Worm (Caenorhabditis elegans) whole organism, dauer: ENCODE data around the gene cal-1.

ENCODE experiments used
- unc-62 ChIP-seq: sonication (generic microtip); optimal IDR thresholded peaks from 2 replicates; lab custom pipeline; 2017; ENCODE audit warnings: missing biosample characterization, missing genetic modification reagents, missing genetic modification characterization

cal-1 gene

ce11 chrV:12517757-12518156, 709 bp upstream of the cal-1 start:
- no peak for TF ChIP-seq unc-62 (GFP tag; lab: Kevin White, UChicago)

- TF ChIP-seq unc-62 (GFP tag; lab: Kevin White, UChicago), result no peak
Measured at ce11 chrV:12513900-12514299, 3.1 kb downstream of the cal-1 start.

ce11 chrV:12512773-12513172, 4.3 kb downstream of the cal-1 start, which contains the start of the genes T28H10.2 and lgmn-1:
Gene T28H10.2, minus strand, starts transcription at chrV:12512949.
Gene lgmn-1, plus strand, starts transcription at chrV:12513056.
- no peak for TF ChIP-seq unc-62 (GFP tag; lab: Kevin White, UChicago)

- no peak for TF ChIP-seq unc-62 (GFP tag; lab: Kevin White, UChicago)
Measured at ce11 chrV:12511946-12512345, 5.1 kb downstream of the cal-1 start.

ce11 chrV:12506185-12506584, 10.9 kb downstream of the cal-1 start, which contains the start of gene nlp-46:
Gene nlp-46, minus strand, starts transcription at chrV:12506285.
- no peak for TF ChIP-seq unc-62 (GFP tag; lab: Kevin White, UChicago)

ce11 chrV:12505730-12506129, 11.3 kb downstream of the cal-1 start:
- no peak for TF ChIP-seq unc-62 (GFP tag; lab: Kevin White, UChicago)

ce11 chrV:12503494-12503893, 13.6 kb downstream of the cal-1 start, which contains the start of gene T28H10.1:
Gene T28H10.1, plus strand, starts transcription at chrV:12503794.
- no peak for TF ChIP-seq unc-62 (GFP tag; lab: Kevin White, UChicago)

ce11 chrV:12497725-12498263, 19.3 kb downstream of the cal-1 start, which contains the start of the genes W04D2.4 and rbm-25:
Gene W04D2.4, minus strand, starts transcription at chrV:12497755.
Gene rbm-25, plus strand, starts transcription at chrV:12498213.
- no peak for TF ChIP-seq unc-62 (GFP tag; lab: Kevin White, UChicago)

ce11 chrV:12494522-12494921, 22.5 kb downstream of the cal-1 start, which contains the start of gene mrps-11:
Gene mrps-11, minus strand, starts transcription at chrV:12494622.
- TF ChIP-seq unc-62 (GFP tag; lab: Kevin White, UChicago), result no peak

ce11 chrV:12491070-12491643, 25.9 kb downstream of the cal-1 start:
- TF ChIP-seq unc-62 (GFP tag; lab: Kevin White, UChicago), result no peak

- no peak for TF ChIP-seq unc-62 (GFP tag; lab: Kevin White, UChicago)
Measured at ce11 chrV:12488002-12488401, 29.0 kb downstream of the cal-1 start.

- TF ChIP-seq unc-62 (GFP tag; lab: Kevin White, UChicago), result no peak
Measured at ce11 chrV:12486934-12487333, 30.1 kb downstream of the cal-1 start, which contains the start of gene inx-11. Gene inx-11, plus strand, starts transcription at chrV:12487234.

ce11 chrV:12484585-12484984, 32.5 kb downstream of the cal-1 start, which contains the start of gene srt-39:
Gene srt-39, plus strand, starts transcription at chrV:12484885.
- no peak for TF ChIP-seq unc-62 (GFP tag; lab: Kevin White, UChicago)

- TF ChIP-seq unc-62 (GFP tag; lab: Kevin White, UChicago), result no peak
Measured at ce11 chrV:12478990-12479389, 38.1 kb downstream of the cal-1 start.

ce11 chrV:12478111-12478510, 38.9 kb downstream of the cal-1 start, which contains the start of gene atn-1:
Gene atn-1, plus strand, starts transcription at chrV:12478411.
- no peak for TF ChIP-seq unc-62 (GFP tag; lab: Kevin White, UChicago)

- no peak for TF ChIP-seq unc-62 (GFP tag; lab: Kevin White, UChicago)
Measured at ce11 chrV:12477139-12477538, 39.9 kb downstream of the cal-1 start.

ce11 chrV:12475360-12475759, 41.7 kb downstream of the cal-1 start:
- no peak for TF ChIP-seq unc-62 (GFP tag; lab: Kevin White, UChicago)
